Fruit fly (Drosophila melanogaster): ENCODE measurements around the gene CG15478.
A peak's percentile ranks its signal among the peaks of the same experiment; 100 is the strongest.

CG15478 gene

dm6 chrX:7691221-7691914 lies 26.4 kb downstream of the CG15478 start:
- no peak for TF ChIP-seq Mio (GFP tag; optimal IDR thresholded peaks at IDR 0.05)
- peak; percentile 52 for TF ChIP-seq HLH106 (tag; optimal IDR thresholded peaks at IDR 0.05)
- no peak for TF ChIP-seq Myc (optimal IDR thresholded peaks at IDR 0.05)
- TF ChIP-seq fru (GFP tag; optimal IDR thresholded peaks at IDR 0.05), result no peak
- TF ChIP-seq foxo (GFP tag; optimal IDR thresholded peaks at IDR 0.05), result peak in 1 of 2 experiments; percentile 2
- no peak for TF ChIP-seq sage (GFP tag; optimal IDR thresholded peaks at IDR 0.05)
- TF ChIP-seq dl (GFP tag; optimal IDR thresholded peaks at IDR 0.05; ENCODE audit: insufficient read depth in 1 of 2, partially characterized antibody in 2 of 2), result no peak

- TF ChIP-seq dsf (GFP tag; optimal IDR thresholded peaks at IDR 0.05; ENCODE audit: borderline replicate concordance) (no peak), GATAd (GFP tag; optimal IDR thresholded peaks at IDR 0.05) (no peak), rgr (GFP tag; optimal IDR thresholded peaks at IDR 0.05) (peak; percentile 59), foxo (GFP tag; optimal IDR thresholded peaks at IDR 0.05) (no peak), dl (GFP tag; optimal IDR thresholded peaks at IDR 0.05; ENCODE audit: insufficient read depth in 1 of 2, partially characterized antibody in 2 of 2) (peak in 1 of 2 experiments; percentile 80), OdsH (GFP tag; optimal IDR thresholded peaks at IDR 0.05) (peak; percentile 34), N (GFP tag; optimal IDR thresholded peaks at IDR 0.05) (no peak), jim (GFP tag; optimal IDR thresholded peaks at IDR 0.05) (no peak), psq (GFP tag; optimal IDR thresholded peaks at IDR 0.05) (peak; percentile 3), Dif (GFP tag; optimal IDR thresholded peaks at IDR 0.05; ENCODE audit: partially characterized antibody) (peak; percentile 82), brk (GFP tag; optimal IDR thresholded peaks at IDR 0.05) (no peak), dmrt93B (GFP tag; optimal IDR thresholded peaks at IDR 0.05) (no peak), Vsx2 (GFP tag; optimal IDR thresholded peaks at IDR 0.05; ENCODE audit: partially characterized antibody) (no peak), fru (GFP tag; optimal IDR thresholded peaks at IDR 0.05) (peak; percentile 24)
Observed at dm6 chrX:7690683-7691082, 27.0 kb downstream of the CG15478 start.

dm6 chrX:7688871-7689270 lies 28.9 kb downstream of the CG15478 start:
- TF ChIP-seq Dfd (GFP tag; optimal IDR thresholded peaks at IDR 0.05) (peak; percentile 88), br (GFP tag; optimal IDR thresholded peaks at IDR 0.05) (no peak), Hnf4 (GFP tag; optimal IDR thresholded peaks at IDR 0.05) (no peak), h (GFP tag; optimal IDR thresholded peaks at IDR 0.05) (no peak), HLH106 (tag; optimal IDR thresholded peaks at IDR 0.05) (no peak), jim (GFP tag; optimal IDR thresholded peaks at IDR 0.05) (no peak)

dm6 chrX:7686071-7686470 lies 31.7 kb downstream of the CG15478 start:
- no peak for TF ChIP-seq ey (GFP tag; optimal IDR thresholded peaks at IDR 0.05)
- no peak for TF ChIP-seq br (GFP tag; optimal IDR thresholded peaks at IDR 0.05)
- TF ChIP-seq pan (optimal IDR thresholded peaks at IDR 0.05), result no peak
- no peak for TF ChIP-seq CG9705 (GFP tag; optimal IDR thresholded peaks at IDR 0.05)
- TF ChIP-seq Dfd (GFP tag; optimal IDR thresholded peaks at IDR 0.05), result peak; percentile 91
- no peak for TF ChIP-seq dsf (GFP tag; optimal IDR thresholded peaks at IDR 0.05; ENCODE audit: borderline replicate concordance)

dm6 chrX:7678824-7679223 lies 38.9 kb downstream of the CG15478 start:
- peak; percentile 51 for TF ChIP-seq Myc (optimal IDR thresholded peaks at IDR 0.05)
- no peak for TF ChIP-seq GATAd (GFP tag; optimal IDR thresholded peaks at IDR 0.05)
- no peak for TF ChIP-seq h (GFP tag; optimal IDR thresholded peaks at IDR 0.05)
- TF ChIP-seq dl (GFP tag; optimal IDR thresholded peaks at IDR 0.05; ENCODE audit: insufficient read depth in 1 of 2, partially characterized antibody in 2 of 2), result no peak
- no peak for TF ChIP-seq Dfd (GFP tag; optimal IDR thresholded peaks at IDR 0.05)
- TF ChIP-seq sv (GFP tag; optimal IDR thresholded peaks at IDR 0.05), result no peak
- no peak for TF ChIP-seq tai (GFP tag; optimal IDR thresholded peaks at IDR 0.05)
- no peak for TF ChIP-seq N (GFP tag; optimal IDR thresholded peaks at IDR 0.05)
- no peak for TF ChIP-seq Sp1 (GFP tag; optimal IDR thresholded peaks at IDR 0.05)
- no peak for TF ChIP-seq dmrt93B (GFP tag; optimal IDR thresholded peaks at IDR 0.05)
- no peak for TF ChIP-seq woc (GFP tag; optimal IDR thresholded peaks at IDR 0.05)
- TF ChIP-seq Hnf4 (GFP tag; optimal IDR thresholded peaks at IDR 0.05), result no peak
- TF ChIP-seq foxo (GFP tag; optimal IDR thresholded peaks at IDR 0.05), result no peak
- TF ChIP-seq ey (GFP tag; optimal IDR thresholded peaks at IDR 0.05), result no peak
- TF ChIP-seq OdsH (GFP tag; optimal IDR thresholded peaks at IDR 0.05), result no peak
- no peak for TF ChIP-seq dsf (GFP tag; optimal IDR thresholded peaks at IDR 0.05; ENCODE audit: borderline replicate concordance)
- peak; percentile 49 for TF ChIP-seq Dif (GFP tag; optimal IDR thresholded peaks at IDR 0.05; ENCODE audit: partially characterized antibody)
- no peak for TF ChIP-seq CG9705 (GFP tag; optimal IDR thresholded peaks at IDR 0.05)
